Fruit fly (Drosophila melanogaster) whole organism, adult: ENCODE measurements around the gene FoxL1.

Source experiments
- CG11617 ChIP-seq: fragments of 200-800 bp; sonication (Bioruptor generic); optimal IDR thresholded peaks from 2 replicates; lab custom pipeline; 2017; ENCODE audit warnings: mild to moderate bottlenecking, missing biosample characterization, missing genetic modification reagents, missing genetic modification characterization
- CG33017 ChIP-seq: fragments of 200-800 bp; sonication (Bioruptor generic); optimal IDR thresholded peaks from 2 replicates; lab custom pipeline; 2018; ENCODE audit warnings: missing biosample characterization, mild to moderate bottlenecking, missing genetic modification characterization, moderate library complexity
- CG7101 ChIP-seq: fragments of 200-800 bp; sonication (Bioruptor generic); optimal IDR thresholded peaks from 2 replicates; lab custom pipeline; 2018; ENCODE audit warnings: missing biosample characterization, mild to moderate bottlenecking, missing genetic modification characterization, moderate library complexity
- Mnt ChIP-seq: fragments of 200-800 bp; sonication (Bioruptor generic); optimal IDR thresholded peaks from 2 replicates; lab custom pipeline; 2016; ENCODE audit warnings: missing biosample characterization, mild to moderate bottlenecking, missing genetic modification characterization
- cic ChIP-seq: fragments of 200-800 bp; sonication (Bioruptor generic); optimal IDR thresholded peaks from 2 replicates; lab custom pipeline; 2017; ENCODE audit warnings: missing biosample characterization, mild to moderate bottlenecking, missing genetic modification characterization, moderate library complexity
- cnc ChIP-seq, 2 experiments: fragments of >200 bp; optimal IDR thresholded peaks; 2 replicates each; lab custom pipeline; 2017

- no peak for TF ChIP-seq Mnt (GFP tag; lab: Kevin White, UChicago)
- TF ChIP-seq CG11617: no peak
- no peak for TF ChIP-seq CG33017 (tag; lab: Kevin White, UChicago)
- no peak for TF ChIP-seq cnc (optimal IDR thresholded peaks at IDR 0.05; lab: Kevin White, UChicago)
- TF ChIP-seq cic: no peak
- TF ChIP-seq CG7101: no peak
Observed at dm6 chr3L:4031762-4032161, 13.1 kb downstream of the FoxL1 start, which contains the start of the genes Gr64d and Gr64e.
